Fruit fly (Drosophila melanogaster): ENCODE data around the gene GlcAT-S.
A peak's percentile ranks its signal among the peaks of the same experiment; 100 is the strongest.

The GlcAT-S gene

DNA sequence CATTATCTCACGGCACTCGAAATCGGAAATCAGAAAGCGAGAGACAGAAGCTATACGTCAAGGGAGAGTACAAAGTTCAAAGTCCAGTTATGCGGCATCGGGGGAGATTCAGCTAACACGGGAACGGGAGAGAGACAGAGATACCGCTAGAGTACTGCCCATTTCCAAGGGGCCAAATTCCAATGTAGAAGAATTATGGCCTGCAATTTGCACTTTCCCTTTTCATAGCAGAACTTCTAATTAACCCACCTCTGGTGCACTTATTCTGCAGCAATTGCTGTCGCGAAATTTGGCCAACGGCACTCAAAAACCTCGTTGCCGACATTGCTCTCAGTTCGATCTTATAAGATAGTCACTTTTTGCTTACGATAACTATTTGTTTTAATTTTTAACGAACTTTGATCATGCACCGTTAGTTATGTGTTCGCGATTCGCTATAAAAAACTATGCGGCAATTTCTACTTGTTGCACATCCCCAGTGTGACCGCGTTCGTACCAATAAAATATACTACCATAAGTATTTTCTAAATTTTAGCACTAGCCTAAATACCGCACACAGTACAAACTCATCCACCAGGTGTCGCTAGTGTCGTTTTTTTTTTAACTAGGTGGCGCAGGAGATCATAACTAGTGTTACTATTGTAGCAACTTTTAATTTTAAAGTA is 39.9 kb upstream of the GlcAT-S start, which contains the start of gene Mtpalpha:
Gene Mtpalpha, minus strand, starts transcription at position 501 of the 665 bp plus-strand sequence.
- no peak for TF ChIP-seq Rel (GFP tag; optimal IDR thresholded peaks at IDR 0.05)
- peak; percentile 31 for TF ChIP-seq Rel (tag; optimal IDR thresholded peaks at IDR 0.05)
- no peak for TF ChIP-seq sage (GFP tag; optimal IDR thresholded peaks at IDR 0.05)
- TF ChIP-seq Hnf4 (GFP tag; optimal IDR thresholded peaks at IDR 0.05): peak; percentile 98
- TF ChIP-seq dmrt93B (GFP tag; optimal IDR thresholded peaks at IDR 0.05): no peak
- TF ChIP-seq lola (GFP tag; optimal IDR thresholded peaks at IDR 0.05): no peak
- TF ChIP-seq dsf (GFP tag; optimal IDR thresholded peaks at IDR 0.05; ENCODE audit: borderline replicate concordance): no peak
- TF ChIP-seq brk (GFP tag; optimal IDR thresholded peaks at IDR 0.05): no peak
- no peak for TF ChIP-seq Hr78 (GFP tag; optimal IDR thresholded peaks at IDR 0.05)
- TF ChIP-seq HLH106 (tag; optimal IDR thresholded peaks at IDR 0.05): no peak
- TF ChIP-seq usp (GFP tag; optimal IDR thresholded peaks at IDR 0.05): no peak
- peak; percentile 64 for TF ChIP-seq rgr (GFP tag; optimal IDR thresholded peaks at IDR 0.05)
- TF ChIP-seq Hr83 (GFP tag; optimal IDR thresholded peaks at IDR 0.05; ENCODE audit: poor library complexity, severe bottlenecking): no peak
- peak; percentile 44 for TF ChIP-seq Sp1 (GFP tag; optimal IDR thresholded peaks at IDR 0.05)
- TF ChIP-seq Abd-B (GFP tag; optimal IDR thresholded peaks at IDR 0.05): no peak
- no peak for TF ChIP-seq Dfd (GFP tag; optimal IDR thresholded peaks at IDR 0.05)
- peak; percentile 20 for TF ChIP-seq OdsH (GFP tag; optimal IDR thresholded peaks at IDR 0.05)
- peak; percentile 16 for TF ChIP-seq Myc (optimal IDR thresholded peaks at IDR 0.05)
- TF ChIP-seq Vsx2 (GFP tag; optimal IDR thresholded peaks at IDR 0.05; ENCODE audit: partially characterized antibody): no peak
- TF ChIP-seq fru (GFP tag; optimal IDR thresholded peaks at IDR 0.05): no peak
- no peak for TF ChIP-seq tai (GFP tag; optimal IDR thresholded peaks at IDR 0.05)
- TF ChIP-seq ey (GFP tag; optimal IDR thresholded peaks at IDR 0.05): peak; percentile 3
- TF ChIP-seq sv (GFP tag; optimal IDR thresholded peaks at IDR 0.05): no peak
- TF ChIP-seq CG32264 (GFP tag; optimal IDR thresholded peaks at IDR 0.05): no peak
- no peak for TF ChIP-seq CrebA (GFP tag; optimal IDR thresholded peaks at IDR 0.05; ENCODE audit: borderline replicate concordance)
- peak; percentile 33 for TF ChIP-seq br (GFP tag; optimal IDR thresholded peaks at IDR 0.05)
- no peak for TF ChIP-seq CG9705 (GFP tag; optimal IDR thresholded peaks at IDR 0.05)
- TF ChIP-seq h (GFP tag; optimal IDR thresholded peaks at IDR 0.05): peak; percentile 30
- peak in 1 of 2 experiments; percentile 49 for TF ChIP-seq foxo (GFP tag; optimal IDR thresholded peaks at IDR 0.05)
- peak; percentile 30 for TF ChIP-seq psq (GFP tag; optimal IDR thresholded peaks at IDR 0.05)
- no peak for TF ChIP-seq N (GFP tag; optimal IDR thresholded peaks at IDR 0.05)
- no peak for TF ChIP-seq dl (GFP tag; optimal IDR thresholded peaks at IDR 0.05; ENCODE audit: insufficient read depth in 1 of 2, partially characterized antibody in 2 of 2)
- no peak for TF ChIP-seq Dif (GFP tag; optimal IDR thresholded peaks at IDR 0.05; ENCODE audit: partially characterized antibody)
- TF ChIP-seq woc (GFP tag; optimal IDR thresholded peaks at IDR 0.05): no peak
- no peak for TF ChIP-seq pan (optimal IDR thresholded peaks at IDR 0.05)
- no peak for TF ChIP-seq GATAd (GFP tag; optimal IDR thresholded peaks at IDR 0.05)
- TF ChIP-seq Mio (GFP tag; optimal IDR thresholded peaks at IDR 0.05): no peak
- TF ChIP-seq jim (GFP tag; optimal IDR thresholded peaks at IDR 0.05): no peak
- no peak for TF ChIP-seq Jra (GFP tag; optimal IDR thresholded peaks at IDR 0.05)

DNA sequence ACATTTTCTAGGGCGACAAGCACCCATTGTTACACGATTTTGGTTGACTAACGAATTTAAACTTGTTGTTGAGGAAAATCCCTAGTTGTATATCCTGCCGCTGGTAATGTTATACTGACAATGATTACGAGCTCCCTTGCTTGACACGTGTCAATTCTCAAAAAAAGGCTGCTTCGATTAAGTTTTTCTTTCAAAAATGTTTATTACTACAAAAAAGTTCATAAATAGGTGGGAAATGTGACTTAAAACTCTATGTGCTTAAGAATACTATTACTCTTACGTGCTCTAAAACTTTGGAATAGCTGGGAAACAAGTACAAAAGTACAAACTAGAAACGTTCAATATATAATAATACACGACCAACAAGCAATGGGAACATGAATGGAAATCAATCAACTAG is 36.7 kb upstream of the GlcAT-S start, which contains the start of gene CG31709:
Gene CG31709, minus strand, starts transcription at position 101 of the 400 bp plus-strand sequence.
- TF ChIP-seq CG32264 (GFP tag; optimal IDR thresholded peaks at IDR 0.05) (no peak), Abd-B (GFP tag; optimal IDR thresholded peaks at IDR 0.05) (no peak), br (GFP tag; optimal IDR thresholded peaks at IDR 0.05) (no peak)

DNA sequence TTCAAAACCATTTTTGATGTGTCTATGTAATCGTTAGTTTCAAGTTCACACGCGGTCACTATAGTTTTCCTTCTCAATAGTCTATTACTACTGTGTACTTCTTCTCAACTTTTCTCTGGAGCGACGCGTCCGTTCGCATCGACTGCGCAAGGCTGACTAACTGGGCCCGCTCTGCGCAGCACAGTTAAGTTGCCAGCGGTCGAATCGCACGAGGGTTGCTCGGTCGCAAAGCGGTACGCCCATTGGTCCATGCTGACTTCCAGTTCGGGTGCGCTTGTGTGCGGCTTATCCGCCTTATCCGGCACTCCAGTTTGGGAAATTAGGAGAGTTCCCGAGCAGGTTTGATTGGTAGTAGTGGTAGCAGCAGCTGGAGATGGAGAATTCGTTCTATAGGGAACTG is 34.7 kb upstream of the GlcAT-S start, which contains the start of gene gcm:
Gene gcm, minus strand, starts transcription at position 164 of the 400 bp plus-strand sequence.
- TF ChIP-seq br (GFP tag; optimal IDR thresholded peaks at IDR 0.05) (no peak), rgr (GFP tag; optimal IDR thresholded peaks at IDR 0.05) (no peak), ey (GFP tag; optimal IDR thresholded peaks at IDR 0.05) (no peak), Hr83 (GFP tag; optimal IDR thresholded peaks at IDR 0.05; ENCODE audit: poor library complexity, severe bottlenecking) (no peak), CrebA (GFP tag; optimal IDR thresholded peaks at IDR 0.05; ENCODE audit: borderline replicate concordance) (no peak), Rel (GFP tag; optimal IDR thresholded peaks at IDR 0.05) (no peak), Rel (tag; optimal IDR thresholded peaks at IDR 0.05) (no peak), CG9705 (GFP tag; optimal IDR thresholded peaks at IDR 0.05) (no peak), dl (GFP tag; optimal IDR thresholded peaks at IDR 0.05; ENCODE audit: insufficient read depth in 1 of 2, partially characterized antibody in 2 of 2) (peak in 1 of 2 experiments; percentile 42), Hr78 (GFP tag; optimal IDR thresholded peaks at IDR 0.05) (no peak), dmrt93B (GFP tag; optimal IDR thresholded peaks at IDR 0.05) (no peak), Vsx2 (GFP tag; optimal IDR thresholded peaks at IDR 0.05; ENCODE audit: partially characterized antibody) (peak; percentile 41), Mio (GFP tag; optimal IDR thresholded peaks at IDR 0.05) (no peak), sv (GFP tag; optimal IDR thresholded peaks at IDR 0.05) (no peak)
